Fruit fly (Drosophila melanogaster) whole organism, embryonic: ENCODE data around the gene CG7484.
A peak's percentile ranks its signal among the peaks of the same experiment; 100 is the strongest.

Experiments
- Ada2b ChIP-seq: fragments of 200-800 bp; sonication (Bioruptor generic); IDR thresholded peaks from 2 replicates; pipeline ENCODE4 v1.3.6; 2022; ENCODE audit warnings: missing biosample characterization, missing genetic modification characterization
- Atf6 ChIP-seq: fragments of 200-800 bp; sonication (Bioruptor generic); IDR thresholded peaks from 2 replicates; pipeline ENCODE4 v1.3.6; 2022; ENCODE audit warnings: missing biosample characterization, missing genetic modification characterization
- CG10543 ChIP-seq: fragments of 200-800 bp; sonication (Bioruptor generic); optimal IDR thresholded peaks from 3 replicates; lab custom pipeline; 2017; ENCODE audit warnings: missing biosample characterization, mild to moderate bottlenecking, missing genetic modification characterization, moderate library complexity
- CG11560 ChIP-seq: fragments of 200-800 bp; sonication (Bioruptor generic); IDR thresholded peaks from 3 replicates; pipeline ENCODE4 v1.3.6; 2022; ENCODE audit warnings: missing biosample characterization, missing genetic modification characterization
- CG12769 ChIP-seq: fragments of 200-800 bp; sonication (Bioruptor generic); optimal IDR thresholded peaks from 2 replicates; lab custom pipeline; 2019; ENCODE audit warnings: missing biosample characterization, mild to moderate bottlenecking, missing genetic modification characterization, moderate library complexity
- CG15011 ChIP-seq: fragments of 200-800 bp; sonication (Bioruptor generic); optimal IDR thresholded peaks from 3 replicates; lab custom pipeline; 2018; ENCODE audit warnings: missing biosample characterization, mild to moderate bottlenecking, missing genetic modification characterization
- CG17328 ChIP-seq: fragments of 200-800 bp; sonication (Bioruptor generic); IDR thresholded peaks from 2 replicates; pipeline ENCODE4 v1.3.6; 2022; ENCODE audit warnings: missing biosample characterization, missing genetic modification characterization
- CG18599 ChIP-seq: fragments of 200-800 bp; sonication (Bioruptor generic); optimal IDR thresholded peaks from 3 replicates; lab custom pipeline; 2017; ENCODE audit warnings: missing biosample characterization, missing genetic modification characterization, mild to moderate bottlenecking, moderate library complexity, missing genetic modification reagents
- CG18619 ChIP-seq: fragments of 200-800 bp; sonication (Bioruptor generic); optimal IDR thresholded peaks from 3 replicates; lab custom pipeline; 2017; ENCODE audit warnings: missing biosample characterization, mild to moderate bottlenecking, missing genetic modification characterization
- CG32532 ChIP-seq: fragments of 200-800 bp; sonication (Bioruptor generic); IDR thresholded peaks from 2 replicates; pipeline ENCODE4 v1.3.6; 2022; ENCODE audit warnings: missing biosample characterization, missing genetic modification characterization
- CG3407 ChIP-seq: fragments of 200-800 bp; sonication (Bioruptor generic); optimal IDR thresholded peaks from 2 replicates; lab custom pipeline; 2018; ENCODE audit warnings: missing biosample characterization, mild to moderate bottlenecking, missing genetic modification characterization
- CG3847 ChIP-seq: fragments of 200-800 bp; sonication (Bioruptor generic); IDR thresholded peaks from 2 replicates; pipeline ENCODE4 v1.3.6; 2022; ENCODE audit warnings: missing biosample characterization, missing genetic modification characterization
- CG3995 ChIP-seq: fragments of 200-800 bp; sonication (Bioruptor generic); optimal IDR thresholded peaks from 3 replicates; lab custom pipeline; 2016; ENCODE audit warnings: missing biosample characterization, missing genetic modification characterization
- CG6254 ChIP-seq: fragments of 200-800 bp; sonication (Bioruptor generic); optimal IDR thresholded peaks from 3 replicates; lab custom pipeline; 2017; ENCODE audit warnings: mild to moderate bottlenecking, missing biosample characterization, missing genetic modification reagents, missing genetic modification characterization
- CG6765 ChIP-seq: fragments of 200-800 bp; sonication (Bioruptor generic); optimal IDR thresholded peaks from 3 replicates; lab custom pipeline; 2017; ENCODE audit warnings: missing biosample characterization, mild to moderate bottlenecking, missing genetic modification characterization
- CG6813 ChIP-seq: fragments of 200-800 bp; sonication (Bioruptor generic); optimal IDR thresholded peaks from 2 replicates; lab custom pipeline; 2017; ENCODE audit warnings: missing biosample characterization, missing genetic modification characterization, mild to moderate bottlenecking, moderate library complexity, missing genetic modification reagents
- CG7928 ChIP-seq: fragments of 200-800 bp; sonication (Bioruptor generic); optimal IDR thresholded peaks from 2 replicates; lab custom pipeline; 2017; ENCODE audit warnings: missing biosample characterization, mild to moderate bottlenecking, missing genetic modification characterization
- Dbx ChIP-seq: fragments of 200-800 bp; sonication (Bioruptor generic); IDR thresholded peaks from 3 replicates; pipeline ENCODE4 v1.3.6; 2022; ENCODE audit warnings: missing biosample characterization, missing genetic modification characterization
- Deaf1 ChIP-seq: fragments of 200-800 bp; optimal IDR thresholded peaks from 3 replicates; lab custom pipeline; 2019; ENCODE audit warnings: missing biosample characterization, mild to moderate bottlenecking, missing genetic modification characterization, moderate library complexity
- Dp ChIP-seq: fragments of 200-800 bp; sonication (Bioruptor generic); optimal IDR thresholded peaks from 2 replicates; lab custom pipeline; 2018; ENCODE audit warnings: missing biosample characterization, mild to moderate bottlenecking, missing genetic modification characterization, moderate library complexity
- ERR ChIP-seq: fragments of 200-800 bp; sonication (Bioruptor generic); optimal IDR thresholded peaks from 2 replicates; lab custom pipeline; 2016; ENCODE audit warnings: missing biosample characterization, missing genetic modification characterization
- H2.0 ChIP-seq: fragments of 200-800 bp; sonication (Bioruptor generic); IDR thresholded peaks from 2 replicates; pipeline ENCODE4 v1.3.6; 2022; ENCODE audit warnings: missing biosample characterization, missing genetic modification characterization
- Hand ChIP-seq: fragments of 200-800 bp; sonication (Bioruptor generic); optimal IDR thresholded peaks from 2 replicates; lab custom pipeline; 2017; ENCODE audit warnings: mild to moderate bottlenecking, missing biosample characterization, missing genetic modification reagents, missing genetic modification characterization
- HmgD ChIP-seq: fragments of 200-800 bp; sonication (Bioruptor generic); optimal IDR thresholded peaks from 3 replicates; lab custom pipeline; 2016; ENCODE audit warnings: missing biosample characterization, missing genetic modification characterization
- HmgZ ChIP-seq: fragments of 200-800 bp; sonication (Bioruptor generic); optimal IDR thresholded peaks from 2 replicates; lab custom pipeline; 2018; ENCODE audit warnings: missing biosample characterization, mild to moderate bottlenecking, missing genetic modification characterization
- Lpt ChIP-seq: fragments of >200 bp; optimal IDR thresholded peaks from 2 replicates; lab custom pipeline; 2018; ENCODE audit warnings: missing biosample characterization, missing genetic modification characterization
- Meics ChIP-seq: fragments of 200-800 bp; sonication (Bioruptor generic); optimal IDR thresholded peaks from 2 replicates; lab custom pipeline; 2017; ENCODE audit warnings: missing biosample characterization, mild to moderate bottlenecking, missing genetic modification characterization
- Nf-YC ChIP-seq: fragments of 200-800 bp; optimal IDR thresholded peaks from 3 replicates; lab custom pipeline; 2019; ENCODE audit warnings: missing biosample characterization, mild to moderate bottlenecking, missing genetic modification characterization, moderate library complexity
- PHDP ChIP-seq: fragments of 200-800 bp; sonication (Bioruptor generic); optimal IDR thresholded peaks from 3 replicates; lab custom pipeline; 2018; ENCODE audit warnings: missing biosample characterization, mild to moderate bottlenecking, missing genetic modification characterization, moderate library complexity
- Side ChIP-seq: fragments of 200-800 bp; sonication (Bioruptor generic); optimal IDR thresholded peaks from 2 replicates; lab custom pipeline; 2016; ENCODE audit warnings: missing biosample characterization, missing genetic modification characterization
- Sox100B ChIP-seq: fragments of 200-800 bp; sonication (Bioruptor generic); optimal IDR thresholded peaks from 3 replicates; lab custom pipeline; 2018; ENCODE audit warnings: missing biosample characterization, mild to moderate bottlenecking, missing genetic modification characterization
- crc ChIP-seq: fragments of 200-800 bp; sonication (Bioruptor generic); optimal IDR thresholded peaks from 2 replicates; lab custom pipeline; 2016; ENCODE audit warnings: missing biosample characterization, missing genetic modification characterization
- crol ChIP-seq: fragments of 200-800 bp; sonication (Bioruptor generic); IDR thresholded peaks from 2 replicates; pipeline ENCODE4 v1.3.6; 2022; ENCODE audit warnings: missing biosample characterization, missing genetic modification characterization
- cwo ChIP-seq: fragments of 200-800 bp; sonication (Bioruptor generic); optimal IDR thresholded peaks from 3 replicates; lab custom pipeline; 2017; ENCODE audit warnings: missing biosample characterization, missing genetic modification characterization, mild to moderate bottlenecking, moderate library complexity, missing genetic modification reagents
- emc ChIP-seq: fragments of 200-800 bp; sonication (Bioruptor generic); optimal IDR thresholded peaks from 2 replicates; lab custom pipeline; 2016; ENCODE audit warnings: missing biosample characterization, missing genetic modification characterization
- exex ChIP-seq: fragments of 200-800 bp; sonication (Bioruptor generic); optimal IDR thresholded peaks from 4 replicates; lab custom pipeline; 2018; ENCODE audit warnings: missing biosample characterization, mild to moderate bottlenecking, missing genetic modification characterization, moderate library complexity
- fd3F ChIP-seq: fragments of 200-800 bp; sonication (Bioruptor generic); optimal IDR thresholded peaks from 2 replicates; lab custom pipeline; 2018; ENCODE audit warnings: missing biosample characterization, mild to moderate bottlenecking, missing genetic modification characterization, moderate library complexity
- grn ChIP-seq: fragments of 200-800 bp; sonication (Bioruptor generic); optimal IDR thresholded peaks from 3 replicates; lab custom pipeline; 2017; ENCODE audit warnings: missing biosample characterization, missing genetic modification characterization
- hkb ChIP-seq, 2 experiments: fragments of 200-800 bp in 1 of 2; fragments of >200 bp in 1 of 2; sonication (Bioruptor generic) in 1 of 2; IDR thresholded peaks in 1 of 2; optimal IDR thresholded peaks in 1 of 2; 2 replicates each; pipeline versions ENCODE4 v1.3.6 to Lab custom; 2017 to 2022; ENCODE audit warnings: missing biosample characterization in 1 of 2, missing genetic modification characterization in 1 of 2
- lab ChIP-seq: fragments of 200-800 bp; sonication (Bioruptor generic); optimal IDR thresholded peaks from 3 replicates; lab custom pipeline; 2017; ENCODE audit warnings: missing biosample characterization, missing genetic modification characterization, mild to moderate bottlenecking, moderate library complexity, missing genetic modification reagents
- lov ChIP-seq, 2 experiments: fragments of 200-800 bp in 1 of 2; fragments of >200 bp in 1 of 2; sonication (Bioruptor generic) in 1 of 2; IDR thresholded peaks in 1 of 2; optimal IDR thresholded peaks in 1 of 2; 2 replicates in 1 of 2; 3 replicates in 1 of 2; pipeline versions ENCODE4 v1.3.6 to Lab custom; 2017 to 2022; ENCODE audit warnings: missing biosample characterization in 1 of 2, missing genetic modification characterization in 1 of 2
- maf-S ChIP-seq: fragments of 200-800 bp; sonication (Bioruptor generic); optimal IDR thresholded peaks from 2 replicates; lab custom pipeline; 2016; ENCODE audit warnings: missing biosample characterization, missing genetic modification characterization
- pzg ChIP-seq: fragments of 200-800 bp; sonication (Bioruptor generic); optimal IDR thresholded peaks from 3 replicates; lab custom pipeline; 2018; ENCODE audit warnings: missing biosample characterization, mild to moderate bottlenecking, missing genetic modification characterization, moderate library complexity
- rib ChIP-seq: fragments of 200-800 bp; sonication (Bioruptor generic); IDR thresholded peaks from 2 replicates; pipeline ENCODE4 v1.3.6; 2022; ENCODE audit warnings: missing biosample characterization, missing genetic modification characterization
- scrt ChIP-seq: fragments of 200-800 bp; sonication (Bioruptor generic); optimal IDR thresholded peaks from 2 replicates; lab custom pipeline; 2018; ENCODE audit warnings: missing biosample characterization, mild to moderate bottlenecking, missing genetic modification characterization, moderate library complexity
- tio ChIP-seq: fragments of 200-800 bp; sonication (Bioruptor generic); optimal IDR thresholded peaks from 2 replicates; lab custom pipeline; 2017; ENCODE audit warnings: missing biosample characterization, missing genetic modification characterization, inconsistent platforms

CG7484 gene

dm6 chr3L:17659268-17659589 lies 4.8 kb downstream of the CG7484 start (continued):
- TF ChIP-seq hkb (optimal IDR thresholded peaks at IDR 0.05; lab: Kevin White, UChicago) (no peak), hkb (GFP tag; IDR thresholded peaks at IDR 0.05; lab: Robert Waterston, UW) (0 out of 2 replicates have a peak, but pooled peaks have one; percentile 37), grn (GFP tag; lab: Kevin White, UChicago) (peak; percentile 1), Lpt (GFP tag; lab: Kevin White, UChicago) (no peak), fd3F (GFP tag; lab: Kevin White, UChicago) (peak; percentile 3), CG6813 (GFP tag; lab: Kevin White, UChicago) (peak; percentile 64), Atf6 (GFP tag; lab: Robert Waterston, UW) (peak; percentile 68; the same call in 1 of the 2 replicates), HmgZ (tag; lab: Kevin White, UChicago) (peak; percentile 55), CG18619 (GFP tag; lab: Kevin White, UChicago) (peak; percentile 20), lov (optimal IDR thresholded peaks at IDR 0.05; lab: Kevin White, UChicago) (no peak), lov (GFP tag; IDR thresholded peaks at IDR 0.05; lab: Robert Waterston, UW) (no peak), CG6765 (peak; percentile 76), Ada2b (GFP tag; lab: Robert Waterston, UW) (peak; percentile 22; the same call in 1 of the 2 replicates), crc (GFP tag; lab: Kevin White, UChicago) (peak; percentile 7), CG7928 (GFP tag; lab: Kevin White, UChicago) (peak; percentile 25)

- TF ChIP-seq maf-S (GFP tag; lab: Kevin White, UChicago) (no peak), CG10543 (no peak), PHDP (no peak), emc (GFP tag; lab: Kevin White, UChicago) (no peak), CG3995 (GFP tag; lab: Kevin White, UChicago) (no peak), Hand (GFP tag; lab: Kevin White, UChicago) (no peak), CG3407 (GFP tag; lab: Kevin White, UChicago) (no peak), CG17328 (GFP tag; lab: Robert Waterston, UW) (no peak)
Measured at dm6 chr3L:17663647-17664046, 9.2 kb downstream of the CG7484 start.

dm6 chr3L:17665084-17665576 lies 10.7 kb downstream of the CG7484 start:
- TF ChIP-seq CG18599 (GFP tag; lab: Kevin White, UChicago) (peak; percentile 58), scrt (GFP tag; lab: Kevin White, UChicago) (peak; percentile 24), Nf-YC (tag; lab: Kevin White, UChicago) (peak; percentile 6), Dbx (peak; percentile 25; the same call in 1 of the 3 replicates), ERR (peak; percentile 34), CG32532 (peak; percentile 42), CG6254 (GFP tag; lab: Kevin White, UChicago) (no peak), tio (GFP tag; lab: Kevin White, UChicago) (no peak), pzg (GFP tag; lab: Kevin White, UChicago) (peak; percentile 19), Side (GFP tag; lab: Kevin White, UChicago) (no peak), cwo (GFP tag; lab: Kevin White, UChicago) (peak; percentile 71), crol (GFP tag; lab: Robert Waterston, UW) (peak; percentile 93), CG18619 (GFP tag; lab: Kevin White, UChicago) (no peak), H2.0 (GFP tag; lab: Robert Waterston, UW) (no peak), CG3407 (GFP tag; lab: Kevin White, UChicago) (no peak), Meics (GFP tag; lab: Kevin White, UChicago) (peak; percentile 8), exex (peak; percentile 64), CG15011 (GFP tag; lab: Kevin White, UChicago) (peak; percentile 6), CG3847 (GFP tag; lab: Robert Waterston, UW) (no peak), rib (GFP tag; lab: Robert Waterston, UW) (peak; percentile 85), HmgD (GFP tag; lab: Kevin White, UChicago) (no peak), CG11560 (no peak), lab (peak; percentile 79), maf-S (GFP tag; lab: Kevin White, UChicago) (no peak), CG12769 (tag; lab: Kevin White, UChicago) (peak; percentile 87), Dp (GFP tag; lab: Kevin White, UChicago) (peak; percentile 48), Sox100B (GFP tag; lab: Kevin White, UChicago) (no peak), Deaf1 (tag; lab: Kevin White, UChicago) (peak; percentile 97)
